Worm (Caenorhabditis elegans): ENCODE measurements around the gene ugt-46.
A peak's percentile ranks its signal among the peaks of the same experiment; 100 is the strongest.

Gene ugt-46

DNA sequence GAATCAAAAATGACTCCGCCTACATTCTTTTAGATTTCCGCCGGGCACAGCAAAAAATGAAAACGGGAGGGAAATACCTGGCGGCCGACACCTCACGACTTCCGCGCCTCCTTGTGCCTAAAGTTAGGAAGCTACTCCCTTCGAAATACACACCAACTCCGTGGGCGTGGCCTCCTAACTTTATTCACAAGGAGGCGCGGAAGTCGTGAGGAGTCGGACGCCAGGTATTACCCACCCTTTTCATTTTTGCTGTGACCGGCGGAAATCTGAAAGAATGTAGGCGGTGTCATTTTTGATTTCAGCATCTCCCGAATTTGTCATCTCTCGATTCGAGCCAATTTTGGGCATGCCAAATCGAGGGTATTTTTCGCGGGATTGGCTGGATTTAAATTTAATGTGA lies 8.0 kb upstream of the ugt-46 start:
- TF ChIP-seq nhr-11 (tag; optimal IDR thresholded peaks at IDR 0.05) = no peak
- TF ChIP-seq nhr-77 (tag; optimal IDR thresholded peaks at IDR 0.05) = no peak
- no peak for TF ChIP-seq crh-2 (tag; optimal IDR thresholded peaks at IDR 0.05)
- no peak for TF ChIP-seq sem-4 (tag; optimal IDR thresholded peaks at IDR 0.05)
- no peak for TF ChIP-seq F13H6.1 (tag; optimal IDR thresholded peaks at IDR 0.05)
- TF ChIP-seq ZK546.5 (tag; optimal IDR thresholded peaks at IDR 0.05) = no peak
- TF ChIP-seq nhr-23 (tag; optimal IDR thresholded peaks at IDR 0.05) = no peak
- no peak for TF ChIP-seq lin-11 (tag; optimal IDR thresholded peaks at IDR 0.05)
- TF ChIP-seq skn-1 (tag; optimal IDR thresholded peaks at IDR 0.05) = no peak
- no peak for TF ChIP-seq elt-3 (tag; optimal IDR thresholded peaks at IDR 0.05)
- no peak for TF ChIP-seq ceh-16 (tag; optimal IDR thresholded peaks at IDR 0.05)
- no peak for TF ChIP-seq sma-3 (GFP tag; optimal IDR thresholded peaks at IDR 0.05)
- no peak for TF ChIP-seq nhr-129 (tag; optimal IDR thresholded peaks at IDR 0.05)
- TF ChIP-seq sma-9 (GFP tag; optimal IDR thresholded peaks at IDR 0.05) = no peak
- TF ChIP-seq sma-9 (tag; optimal IDR thresholded peaks at IDR 0.05) = no peak
- no peak for TF ChIP-seq ztf-4 (tag; optimal IDR thresholded peaks at IDR 0.05)
- no peak for TF ChIP-seq nhr-21 (tag; optimal IDR thresholded peaks at IDR 0.05)
- no peak for TF ChIP-seq ztf-11 (tag; optimal IDR thresholded peaks at IDR 0.05)
- TF ChIP-seq Y55F3AM.14 (GFP tag; optimal IDR thresholded peaks at IDR 0.05) = no peak

DNA sequence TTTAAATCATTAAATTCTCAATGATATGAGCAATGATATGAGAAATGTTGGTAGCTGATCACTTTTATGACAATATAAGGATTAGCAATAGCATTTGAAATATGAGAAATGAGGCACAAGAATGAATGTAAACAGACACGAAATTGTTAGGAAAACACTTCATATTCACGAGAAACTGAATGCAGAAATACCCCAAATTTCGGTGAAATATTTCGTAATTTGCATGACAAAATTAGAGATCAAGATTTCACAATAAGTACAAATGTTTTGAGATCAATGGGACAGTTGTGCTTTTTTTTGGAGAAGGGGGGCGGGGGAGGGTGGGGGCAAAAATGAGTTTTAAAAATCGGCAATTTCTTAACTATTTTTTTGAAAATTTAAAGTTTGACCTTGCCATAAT lies 6.3 kb upstream of the ugt-46 start:
- TF ChIP-seq nhr-129 (tag; optimal IDR thresholded peaks at IDR 0.05) = peak; percentile 58
- no peak for TF ChIP-seq ceh-82 (tag; optimal IDR thresholded peaks at IDR 0.05)
- TF ChIP-seq egl-27 (tag; optimal IDR thresholded peaks at IDR 0.05) = no peak

DNA sequence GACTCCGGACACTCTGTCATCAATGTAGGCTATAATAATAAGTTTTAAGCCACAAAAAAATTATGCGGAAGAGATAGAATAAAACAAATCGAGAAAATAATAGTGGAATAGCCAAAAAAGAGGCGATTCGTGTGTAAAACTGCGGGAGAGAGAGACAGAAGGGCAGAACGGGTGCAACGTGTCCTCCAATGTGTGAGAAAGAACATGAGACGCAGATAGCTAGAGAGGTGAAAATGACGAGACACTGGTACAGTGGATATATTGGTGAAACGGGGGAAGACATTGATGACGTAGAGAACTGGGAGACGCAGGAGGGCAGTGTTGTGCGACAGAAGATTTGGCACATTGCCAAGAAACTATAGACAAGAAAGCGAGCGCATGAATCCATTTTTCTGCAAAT lies 5.6 kb upstream of the ugt-46 start, which contains the start of gene F28C10.3:
TSS of gene F28C10.3 (minus strand) at position 101 of the 400 bp plus-strand sequence.
- TF ChIP-seq aly-2 (tag; optimal IDR thresholded peaks at IDR 0.05) (no peak), egl-27 (tag; optimal IDR thresholded peaks at IDR 0.05) (peak; percentile 93), sma-3 (GFP tag; optimal IDR thresholded peaks at IDR 0.05) (peak; percentile 81), R02D3.7 (tag; optimal IDR thresholded peaks at IDR 0.05) (no peak), nhr-77 (tag; optimal IDR thresholded peaks at IDR 0.05) (no peak), nhr-129 (tag; optimal IDR thresholded peaks at IDR 0.05) (peak; percentile 94), ceh-16 (tag; optimal IDR thresholded peaks at IDR 0.05) (peak; percentile 22), crh-2 (tag; optimal IDR thresholded peaks at IDR 0.05) (peak; percentile 97), ZK546.5 (tag; optimal IDR thresholded peaks at IDR 0.05) (no peak), mdl-1 (tag; optimal IDR thresholded peaks at IDR 0.05) (peak; percentile 78 to 87), nhr-6 (tag; optimal IDR thresholded peaks at IDR 0.05) (peak; percentile 86), lsy-2 (tag; optimal IDR thresholded peaks at IDR 0.05) (peak; percentile 55 to 88), snpc-4 (tag; optimal IDR thresholded peaks at IDR 0.05) (peak; percentile 3), Y55F3AM.14 (GFP tag; optimal IDR thresholded peaks at IDR 0.05) (peak; percentile 58), unc-55 (GFP tag; optimal IDR thresholded peaks at IDR 0.05) (peak; percentile 77), unc-39 (tag; optimal IDR thresholded peaks at IDR 0.05) (no peak), nhr-12 (tag; optimal IDR thresholded peaks at IDR 0.05) (no peak), nhr-10 (tag; optimal IDR thresholded peaks at IDR 0.05) (no peak), nhr-237 (tag; optimal IDR thresholded peaks at IDR 0.05) (peak; percentile 31), blmp-1 (tag; optimal IDR thresholded peaks at IDR 0.05; ENCODE audit: insufficient read depth) (peak; percentile 87), sem-4 (tag; optimal IDR thresholded peaks at IDR 0.05) (peak; percentile 92), dmd-4 (tag; optimal IDR thresholded peaks at IDR 0.05) (no peak), ztf-1 (GFP tag; conservative IDR thresholded peaks at IDR 0.05) (no peak), sma-9 (GFP tag; optimal IDR thresholded peaks at IDR 0.05) (peak; percentile 100), sma-9 (tag; optimal IDR thresholded peaks at IDR 0.05) (peak; percentile 83), lin-13 (GFP tag; optimal IDR thresholded peaks at IDR 0.05) (peak; percentile 71), lin-11 (tag; optimal IDR thresholded peaks at IDR 0.05) (no peak), ceh-82 (tag; optimal IDR thresholded peaks at IDR 0.05) (no peak), C34F6.9 (tag; optimal IDR thresholded peaks at IDR 0.05) (peak; percentile 88), nhr-21 (tag; optimal IDR thresholded peaks at IDR 0.05) (peak; percentile 94), ztf-11 (tag; optimal IDR thresholded peaks at IDR 0.05) (no peak), nhr-25 (tag; optimal IDR thresholded peaks at IDR 0.05) (peak; percentile 91), F13H6.1 (tag; optimal IDR thresholded peaks at IDR 0.05) (peak; percentile 88), gmeb-1 (tag; optimal IDR thresholded peaks at IDR 0.05) (no peak), nhr-23 (tag; optimal IDR thresholded peaks at IDR 0.05) (no peak), elt-3 (tag; optimal IDR thresholded peaks at IDR 0.05) (no peak), elt-1 (tag; optimal IDR thresholded peaks at IDR 0.05) (no peak), ama-1 (optimal IDR thresholded peaks at IDR 0.05) (no peak), peb-1 (tag; optimal IDR thresholded peaks at IDR 0.05) (no peak), lin-39 (tag; optimal IDR thresholded peaks at IDR 0.05) (no peak), ztf-4 (tag; optimal IDR thresholded peaks at IDR 0.05) (peak; percentile 14), mbf-1 (tag; optimal IDR thresholded peaks at IDR 0.05) (no peak), alr-1 (tag; optimal IDR thresholded peaks at IDR 0.05) (no peak), skn-1 (tag; optimal IDR thresholded peaks at IDR 0.05) (no peak), fos-1 (tag; optimal IDR thresholded peaks at IDR 0.05) (peak; percentile 93), nhr-11 (tag; optimal IDR thresholded peaks at IDR 0.05) (no peak), mab-5 (tag; optimal IDR thresholded peaks at IDR 0.05) (peak; percentile 79), unc-62 (GFP tag; optimal IDR thresholded peaks at IDR 0.05) (peak; percentile 50)

Measured in whole organism, L2 larva.